Worm (Caenorhabditis elegans) whole organism, L3 larva: Measurements from ENCODE around the gene H40L08.8.

Experiments
- R02D3.7 ChIP-seq: fragments of 150-350 bp; optimal IDR thresholded peaks from 2 replicates; lab custom pipeline; 2014; ENCODE audit warnings: missing biosample characterization, missing genetic modification characterization
- ZK546.5 ChIP-seq: sonication (generic microtip); optimal IDR thresholded peaks from 2 replicates; lab custom pipeline; 2017; ENCODE audit warnings: missing biosample characterization, missing genetic modification characterization
- ama-1 ChIP-seq: fragments of 150-350 bp; optimal IDR thresholded peaks from 2 replicates; lab custom pipeline; 2018
- egl-27 ChIP-seq: sonication (generic microtip); optimal IDR thresholded peaks from 4 replicates; lab custom pipeline; 2017; ENCODE audit warnings: missing biosample characterization, missing genetic modification reagents, missing genetic modification characterization
- elt-1 ChIP-seq: fragments of 150-350 bp; optimal IDR thresholded peaks from 2 replicates; lab custom pipeline; 2014; ENCODE audit warnings: missing biosample characterization, missing genetic modification characterization
- elt-3 ChIP-seq, 3 experiments: fragments of 150-350 bp in 1 of 3; sonication (generic microtip) in 2 of 3; optimal IDR thresholded peaks; 2 replicates in 2 of 3; 4 replicates in 1 of 3; lab custom pipeline; 2014 to 2017; ENCODE audit warnings: missing biosample characterization in 3 of 3, missing genetic modification characterization in 3 of 3
- fos-1 ChIP-seq: fragments of 150-350 bp; optimal IDR thresholded peaks from 2 replicates; lab custom pipeline; 2014; ENCODE audit warnings: missing biosample characterization, missing genetic modification characterization
- jun-1 ChIP-seq: fragments of 150-350 bp; optimal IDR thresholded peaks from 2 replicates; lab custom pipeline; 2014; ENCODE audit warnings: missing biosample characterization, missing genetic modification reagents, missing genetic modification characterization
- mdl-1 ChIP-seq: fragments of 150-350 bp; optimal IDR thresholded peaks from 2 replicates; lab custom pipeline; 2014; ENCODE audit warnings: missing biosample characterization, missing genetic modification characterization
- mml-1 ChIP-seq: fragments of 150-350 bp; sonication (generic microtip); optimal IDR thresholded peaks from 3 replicates; lab custom pipeline; 2014; ENCODE audit warnings: missing biosample characterization, missing genetic modification characterization
- nhr-11 ChIP-seq: fragments of 150-350 bp; optimal IDR thresholded peaks from 2 replicates; lab custom pipeline; 2014; ENCODE audit warnings: missing biosample characterization, missing genetic modification characterization
- skn-1 ChIP-seq: fragments of 150-350 bp; optimal IDR thresholded peaks from 2 replicates; lab custom pipeline; 2014; ENCODE audit warnings: missing biosample characterization, missing genetic modification characterization
- unc-39 ChIP-seq: sonication (generic microtip); optimal IDR thresholded peaks from 4 replicates; lab custom pipeline; 2017; ENCODE audit warnings: missing biosample characterization, missing genetic modification characterization
- unc-62 ChIP-seq: fragments of 150-350 bp; sonication (generic microtip); optimal IDR thresholded peaks from 4 replicates; lab custom pipeline; 2014; ENCODE audit warnings: missing biosample characterization, missing genetic modification reagents, missing genetic modification characterization

DNA sequence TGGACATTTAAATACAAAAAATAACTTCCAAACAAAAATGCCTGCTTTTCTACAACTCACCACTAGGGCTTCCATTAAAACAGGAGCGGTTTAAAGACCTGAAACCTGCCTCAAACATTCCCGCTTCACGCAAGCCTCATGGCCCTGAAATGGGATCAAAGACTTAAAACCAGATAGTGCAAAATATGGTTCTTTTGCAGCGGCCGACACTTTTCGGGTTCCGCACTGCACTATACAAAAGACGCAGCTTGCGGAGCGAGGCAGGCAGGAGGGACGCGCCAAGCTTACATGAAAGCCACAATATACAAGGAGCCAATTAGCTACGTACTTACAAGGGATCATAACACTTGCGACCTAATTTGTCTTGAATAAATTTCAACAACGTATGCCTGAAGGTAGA lies 4.0 kb downstream of the H40L08.8 start:
- TF ChIP-seq mml-1 (tag; lab: Kevin White, UChicago) (no peak), ama-1 (no peak), ZK546.5 (tag; lab: Kevin White, UChicago) (no peak), skn-1 (tag; lab: Kevin White, UChicago) (no peak), jun-1 (no peak), mdl-1 (no peak), R02D3.7 (tag; lab: Kevin White, UChicago) (no peak), elt-1 (tag; lab: Kevin White, UChicago) (no peak), unc-62 (no peak), unc-39 (tag; lab: Kevin White, UChicago) (no peak), elt-3 (tag; optimal IDR thresholded peaks at IDR 0.05; lab: Kevin White, UChicago) (no peak), nhr-11 (tag; lab: Kevin White, UChicago) (no peak), fos-1 (tag; lab: Kevin White, UChicago) (no peak), egl-27 (no peak)
